Fruit fly (Drosophila melanogaster) whole organism, adult: ENCODE data around the gene CG15382.

Experiments used
- CG11617 ChIP-seq: fragments of 200-800 bp; sonication (Bioruptor generic); optimal IDR thresholded peaks from 2 replicates; lab custom pipeline; 2017; ENCODE audit warnings: mild to moderate bottlenecking, missing biosample characterization, missing genetic modification reagents, missing genetic modification characterization
- CG33017 ChIP-seq: fragments of 200-800 bp; sonication (Bioruptor generic); optimal IDR thresholded peaks from 2 replicates; lab custom pipeline; 2018; ENCODE audit warnings: missing biosample characterization, mild to moderate bottlenecking, missing genetic modification characterization, moderate library complexity
- CG7101 ChIP-seq: fragments of 200-800 bp; sonication (Bioruptor generic); optimal IDR thresholded peaks from 2 replicates; lab custom pipeline; 2018; ENCODE audit warnings: missing biosample characterization, mild to moderate bottlenecking, missing genetic modification characterization, moderate library complexity
- Hr96 ChIP-seq: fragments of 200-800 bp; sonication (Bioruptor generic); optimal IDR thresholded peaks from 2 replicates; lab custom pipeline; 2016; ENCODE audit warnings: missing biosample characterization, missing genetic modification characterization
- cnc ChIP-seq, 2 experiments: fragments of >200 bp; optimal IDR thresholded peaks; 2 replicates each; lab custom pipeline; 2017

DNA sequence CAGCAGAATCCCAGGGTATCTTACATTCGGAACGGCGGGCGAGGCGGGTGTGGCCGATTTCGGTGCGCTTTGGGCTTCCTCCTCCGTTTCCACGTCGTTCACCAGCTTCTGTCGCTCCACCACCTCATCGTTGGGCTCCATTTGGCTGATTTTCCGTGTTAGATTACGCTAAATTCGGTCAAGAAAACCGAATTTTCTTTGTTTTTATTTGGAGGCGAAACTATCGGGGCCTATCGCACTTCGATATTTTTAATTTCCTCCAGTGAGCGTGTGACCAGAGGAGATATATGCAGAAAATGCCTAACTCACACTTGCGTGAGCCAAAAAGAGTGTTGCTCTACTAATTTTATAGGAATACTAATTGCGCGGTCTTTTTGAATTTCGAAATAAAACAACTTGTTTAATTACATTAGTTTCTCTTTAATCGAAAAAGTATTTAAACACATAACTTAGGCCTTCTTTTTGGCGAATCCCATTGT, 36.6 kb downstream of the CG15382 start, which contains the start of gene CG10874:
- TF ChIP-seq CG7101 (tag; lab: Kevin White, UChicago) (no peak), Hr96 (GFP tag; lab: Kevin White, UChicago) (no peak), CG33017 (tag; lab: Kevin White, UChicago) (no peak), CG11617 (no peak), cnc (optimal IDR thresholded peaks at IDR 0.05; lab: Kevin White, UChicago) (no peak)
